Fruit fly (Drosophila melanogaster): ENCODE measurements around the gene CG18231.
A peak's percentile ranks its signal among the peaks of the same experiment; 100 is the strongest.

The CG18231 gene

dm6 chr3L:18617893-18618577, 10.8 kb downstream of the CG18231 start, which contains the start of the genes CG13380 and CG4174 (continued):
- TF ChIP-seq fd3F (GFP tag; optimal IDR thresholded peaks at IDR 0.05), result no peak
- TF ChIP-seq Gug (GFP tag; IDR thresholded peaks at IDR 0.05), result 0 out of 4 replicates have a peak, but pooled peaks have one; percentile 9
- no peak for TF ChIP-seq Sox102F (GFP tag; optimal IDR thresholded peaks at IDR 0.05)
- TF ChIP-seq CG12942 (GFP tag; optimal IDR thresholded peaks at IDR 0.05), result no peak
- no peak for TF ChIP-seq CG15073 (GFP tag; optimal IDR thresholded peaks at IDR 0.05)
- TF ChIP-seq slbo (GFP tag; IDR thresholded peaks at IDR 0.05), result no peak
- TF ChIP-seq CG1792 (GFP tag; optimal IDR thresholded peaks at IDR 0.05), result no peak
- TF ChIP-seq Sin3A (optimal IDR thresholded peaks at IDR 0.05), result no peak
- TF ChIP-seq chm (GFP tag; IDR thresholded peaks at IDR 0.05), result peak; percentile 73
- TF ChIP-seq pzg (GFP tag; optimal IDR thresholded peaks at IDR 0.05), result peak; percentile 35
- no peak for TF ChIP-seq Dip2 (GFP tag; IDR thresholded peaks at IDR 0.05)
- no peak for TF ChIP-seq CG6654 (GFP tag; optimal IDR thresholded peaks at IDR 0.05)
- peak; percentile 97 for TF ChIP-seq CG6791 (GFP tag; IDR thresholded peaks at IDR 0.05; ENCODE audit: partially characterized antibody)
- TF ChIP-seq chif (GFP tag; optimal IDR thresholded peaks at IDR 0.05), result peak in 1 of 2 experiments; percentile 20
- TF ChIP-seq vnd (GFP tag; IDR thresholded peaks at IDR 0.05; ENCODE audit: partially characterized antibody), result peak; percentile 79
- TF ChIP-seq CG11247 (GFP tag; IDR thresholded peaks at IDR 0.05), result peak; percentile 12; the same call in 1 of the 2 replicates
- TF ChIP-seq ken (GFP tag; IDR thresholded peaks at IDR 0.05), result no peak
- TF ChIP-seq CG2129 (GFP tag; IDR thresholded peaks at IDR 0.05; ENCODE audit: partially characterized antibody), result no peak
- TF ChIP-seq CG33213 (GFP tag; optimal IDR thresholded peaks at IDR 0.05), result peak; percentile 44
- no peak for TF ChIP-seq Mad (GFP tag; optimal IDR thresholded peaks at IDR 0.05)
- no peak for TF ChIP-seq CG32532 (GFP tag; IDR thresholded peaks at IDR 0.05)
- TF ChIP-seq usp (GFP tag; optimal IDR thresholded peaks at IDR 0.05), result no peak
- peak; percentile 97 for TF ChIP-seq CG2199 (GFP tag; IDR thresholded peaks at IDR 0.05)
- peak; percentile 21 for TF ChIP-seq CG1233 (GFP tag; optimal IDR thresholded peaks at IDR 0.05)
- peak; percentile 97 for TF ChIP-seq CG10321 (GFP tag; IDR thresholded peaks at IDR 0.05)
- 0 out of 3 replicates have a peak, but pooled peaks have one; percentile 13 for TF ChIP-seq dysf (GFP tag; IDR thresholded peaks at IDR 0.05)
- no peak for TF ChIP-seq ash1 (GFP tag; optimal IDR thresholded peaks at IDR 0.05)
- TF ChIP-seq salm (tag; optimal IDR thresholded peaks at IDR 0.05), result no peak
- no peak for TF ChIP-seq CG7839 (tag; optimal IDR thresholded peaks at IDR 0.05)
- TF ChIP-seq Usf (GFP tag; optimal IDR thresholded peaks at IDR 0.05), result no peak
- no peak for TF ChIP-seq Stat92E (GFP tag; optimal IDR thresholded peaks at IDR 0.05)
- TF ChIP-seq CG1603 (tag; optimal IDR thresholded peaks at IDR 0.05), result peak; percentile 61
- no peak for TF ChIP-seq CG14965 (GFP tag; optimal IDR thresholded peaks at IDR 0.05; ENCODE audit: borderline replicate concordance)
- TF ChIP-seq CG9876 (GFP tag; optimal IDR thresholded peaks at IDR 0.05), result no peak
- peak; percentile 27; the same call in 1 of the 2 replicates for TF ChIP-seq CG4360 (GFP tag; IDR thresholded peaks at IDR 0.05)
- no peak for TF ChIP-seq CHES-1-like (GFP tag; optimal IDR thresholded peaks at IDR 0.05)
- TF ChIP-seq CG15479 (GFP tag; optimal IDR thresholded peaks at IDR 0.05), result no peak
- TF ChIP-seq HmgD (GFP tag; optimal IDR thresholded peaks at IDR 0.05), result peak; percentile 72
- TF ChIP-seq knrl (GFP tag; IDR thresholded peaks at IDR 0.05; ENCODE audit: partially characterized antibody), result peak; percentile 73
- no peak for TF ChIP-seq CG13296 (GFP tag; optimal IDR thresholded peaks at IDR 0.05)
- peak; percentile 81 for TF ChIP-seq sens (GFP tag)
- no peak for TF ChIP-seq CG12155 (GFP tag; optimal IDR thresholded peaks at IDR 0.05)
- TF ChIP-seq MBD-R2 (GFP tag; IDR thresholded peaks at IDR 0.05), result no peak
- no peak for TF ChIP-seq fru (optimal IDR thresholded peaks at IDR 0.05)
- no peak for TF ChIP-seq CG18619 (GFP tag; optimal IDR thresholded peaks at IDR 0.05)
- TF ChIP-seq CG18599 (GFP tag; optimal IDR thresholded peaks at IDR 0.05), result no peak
- TF ChIP-seq ap (GFP tag; IDR thresholded peaks at IDR 0.05), result no peak
- TF ChIP-seq p53 (GFP tag; optimal IDR thresholded peaks at IDR 0.05), result peak; percentile 36
- peak; percentile 3 for TF ChIP-seq phol (tag; optimal IDR thresholded peaks at IDR 0.05)
- peak; percentile 20 for TF ChIP-seq CG10267 (tag; optimal IDR thresholded peaks at IDR 0.05)
- no peak for TF ChIP-seq disco-r (GFP tag; optimal IDR thresholded peaks at IDR 0.05)
